Fruit fly (Drosophila melanogaster): ENCODE data around the gene Rbp1.

Rbp1 gene

DNA sequence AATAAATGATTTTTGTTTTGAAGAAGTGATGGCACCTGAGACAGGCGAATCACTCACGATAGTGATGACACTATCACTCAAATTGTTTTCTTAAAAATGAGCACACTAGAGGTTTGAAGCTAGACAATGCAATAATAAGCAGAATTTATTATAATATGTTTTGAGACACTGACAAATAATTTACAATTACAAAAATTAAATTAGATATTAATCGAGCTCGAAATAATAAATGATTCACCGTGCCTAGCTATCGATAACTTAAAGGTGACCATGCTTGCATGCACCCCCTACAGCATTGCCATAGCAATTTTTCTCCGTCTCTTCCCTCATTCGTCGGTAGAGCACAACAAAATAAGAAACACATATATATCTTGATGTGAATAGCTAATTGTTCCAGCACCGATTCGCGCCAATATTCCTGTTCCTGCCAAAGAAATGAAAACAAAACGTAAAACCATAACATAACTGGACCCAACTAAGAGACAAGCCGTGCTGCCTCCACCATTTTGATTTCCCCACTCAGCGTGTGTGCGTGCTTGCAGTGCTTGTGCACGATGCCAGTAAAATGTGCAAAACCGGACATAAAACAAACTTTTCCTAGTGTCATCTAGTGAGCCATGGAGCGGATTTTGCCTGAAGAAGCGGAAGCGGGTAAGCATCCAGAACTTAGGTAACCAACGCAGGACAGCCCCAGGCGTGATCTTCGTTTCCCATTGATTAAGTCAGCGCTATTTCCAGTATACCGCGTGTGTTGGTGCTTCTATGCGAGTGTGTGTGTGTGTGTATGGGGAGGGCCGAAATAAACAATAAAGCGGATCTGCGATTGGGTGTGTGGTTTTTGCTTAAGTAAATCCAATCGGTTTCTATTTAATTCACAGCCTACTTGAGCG is 23.0 kb upstream of the Rbp1 start, which contains the start of the genes MED7 and Cap-H2 (continued):
- TF ChIP-seq CG4617 (GFP tag; optimal IDR thresholded peaks at IDR 0.05; ENCODE audit: borderline replicate concordance) (peak; percentile 98), sr (GFP tag; IDR thresholded peaks at IDR 0.05) (no peak), Sox100B (GFP tag; optimal IDR thresholded peaks at IDR 0.05) (peak; percentile 41), cad (GFP tag; optimal IDR thresholded peaks at IDR 0.05) (no peak), CG33213 (GFP tag; optimal IDR thresholded peaks at IDR 0.05) (peak; percentile 82), Hey (tag; optimal IDR thresholded peaks at IDR 0.05) (no peak), Gug (GFP tag; IDR thresholded peaks at IDR 0.05) (peak; percentile 81), CG5180 (GFP tag; optimal IDR thresholded peaks at IDR 0.05) (no peak), repo (GFP tag; optimal IDR thresholded peaks at IDR 0.05) (peak; percentile 55), Blimp-1 (GFP tag; optimal IDR thresholded peaks at IDR 0.05) (no peak), CG6854 (GFP tag; optimal IDR thresholded peaks at IDR 0.05) (no peak), fd96Cb (tag; optimal IDR thresholded peaks at IDR 0.05) (peak; percentile 67), Rfx (GFP tag; IDR thresholded peaks at IDR 0.05) (peak; percentile 91), onecut (GFP tag; IDR thresholded peaks at IDR 0.05) (peak; percentile 30; the same call in 1 of the 2 replicates), lab (GFP tag; optimal IDR thresholded peaks at IDR 0.05) (no peak), Trl (optimal IDR thresholded peaks at IDR 0.05) (peak in 1 of 2 experiments; percentile 11), Trl (GFP tag; optimal IDR thresholded peaks at IDR 0.05) (peak; percentile 71), vfl (GFP tag; optimal IDR thresholded peaks at IDR 0.05) (peak; percentile 86), cg (GFP tag; optimal IDR thresholded peaks at IDR 0.05) (peak; percentile 85), croc (GFP tag; conservative IDR thresholded peaks at IDR 0.05) (peak; percentile 72), CG34422 (GFP tag; IDR thresholded peaks at IDR 0.05) (peak; percentile 85), jumu (GFP tag; optimal IDR thresholded peaks at IDR 0.05) (peak; percentile 72), CG16813 (GFP tag; IDR thresholded peaks at IDR 0.05; ENCODE audit: partially characterized antibody) (peak; percentile 99), CG14014 (GFP tag; IDR thresholded peaks at IDR 0.05) (peak; percentile 74), CG7271 (tag; optimal IDR thresholded peaks at IDR 0.05) (peak; percentile 38), Sox102F (GFP tag; optimal IDR thresholded peaks at IDR 0.05) (no peak), bsh (GFP tag; optimal IDR thresholded peaks at IDR 0.05) (peak in 1 of 2 experiments; percentile 76), bigmax (GFP tag; optimal IDR thresholded peaks at IDR 0.05) (no peak), CG31365 (tag; optimal IDR thresholded peaks at IDR 0.05) (no peak), Max (GFP tag; optimal IDR thresholded peaks at IDR 0.05) (peak; percentile 90), CG16779 (GFP tag; IDR thresholded peaks at IDR 0.05) (0 out of 2 replicates have a peak, but pooled peaks have one; percentile 59), Six4 (GFP tag; optimal IDR thresholded peaks at IDR 0.05) (peak; percentile 38), CG13775 (GFP tag; optimal IDR thresholded peaks at IDR 0.05) (peak; percentile 84), CG8388 (GFP tag; optimal IDR thresholded peaks at IDR 0.05) (no peak), bbx (GFP tag; IDR thresholded peaks at IDR 0.05; ENCODE audit: partially characterized antibody) (peak; percentile 92), gem (tag; optimal IDR thresholded peaks at IDR 0.05) (peak; percentile 89), trh (GFP tag; optimal IDR thresholded peaks at IDR 0.05) (peak; percentile 84), mam (GFP tag; optimal IDR thresholded peaks at IDR 0.05) (peak; percentile 85), Dek (tag; optimal IDR thresholded peaks at IDR 0.05) (peak; percentile 69), CG11560 (tag; IDR thresholded peaks at IDR 0.05) (peak; percentile 49; the same call in 1 of the 3 replicates), CG17568 (GFP tag; optimal IDR thresholded peaks at IDR 0.05) (no peak), slou (GFP tag; optimal IDR thresholded peaks at IDR 0.05) (peak; percentile 65), inv (GFP tag; IDR thresholded peaks at IDR 0.05; ENCODE audit: partially characterized antibody) (peak; percentile 98), ato (GFP tag; IDR thresholded peaks at IDR 0.05; ENCODE audit: partially characterized antibody) (peak; percentile 83), CG6254 (GFP tag; optimal IDR thresholded peaks at IDR 0.05) (peak; percentile 18), HLH4C (GFP tag; IDR thresholded peaks at IDR 0.05; ENCODE audit: partially characterized antibody) (peak; percentile 97), CG3726 (GFP tag; IDR thresholded peaks at IDR 0.05) (no peak), CG1602 (GFP tag; optimal IDR thresholded peaks at IDR 0.05) (peak; percentile 86)
